Worm (Caenorhabditis elegans): ENCODE measurements around the gene T26H10.2.

ce11 chrV:11462963-11463453 lies 38.5 kb upstream of the T26H10.2 start, which contains the start of gene zipt-16:
- TF ChIP-seq nhr-23 (tag; optimal IDR thresholded peaks at IDR 0.05) (no peak), ceh-82 (tag; optimal IDR thresholded peaks at IDR 0.05) (no peak), snpc-4 (tag; optimal IDR thresholded peaks at IDR 0.05) (no peak), unc-62 (GFP tag; optimal IDR thresholded peaks at IDR 0.05) (no peak), nhr-77 (tag; optimal IDR thresholded peaks at IDR 0.05) (no peak), unc-39 (tag; optimal IDR thresholded peaks at IDR 0.05) (no peak), blmp-1 (tag; optimal IDR thresholded peaks at IDR 0.05; ENCODE audit: insufficient read depth) (no peak)

Data from whole organism, L2 larva.